Fruit fly (Drosophila melanogaster): ENCODE data around the gene Cdk12.
A peak's percentile ranks its signal among the peaks of the same experiment; 100 is the strongest.

Gene Cdk12

dm6 chr3L:21533270-21533948 is 17.3 kb downstream of the Cdk12 start, which contains the start of gene Mkrn1 (continued):
- TF ChIP-seq ato (GFP tag; IDR thresholded peaks at IDR 0.05; ENCODE audit: partially characterized antibody) (peak; percentile 79), Ptx1 (GFP tag; IDR thresholded peaks at IDR 0.05) (no peak), nau (GFP tag; optimal IDR thresholded peaks at IDR 0.05) (no peak), gt (GFP tag; IDR thresholded peaks at IDR 0.05) (no peak), zen2 (GFP tag; IDR thresholded peaks at IDR 0.05; ENCODE audit: partially characterized antibody) (no peak), al (GFP tag; IDR thresholded peaks at IDR 0.05) (no peak), bcd (GFP tag; optimal IDR thresholded peaks at IDR 0.05) (no peak), Xrp1 (GFP tag; IDR thresholded peaks at IDR 0.05) (no peak), C15 (GFP tag; IDR thresholded peaks at IDR 0.05) (no peak), CG13123 (GFP tag; optimal IDR thresholded peaks at IDR 0.05) (no peak), gro (GFP tag; optimal IDR thresholded peaks at IDR 0.05) (peak; percentile 35), CG8281 (tag; optimal IDR thresholded peaks at IDR 0.05) (no peak), CG1832 (GFP tag; optimal IDR thresholded peaks at IDR 0.05) (no peak), CG8359 (GFP tag; optimal IDR thresholded peaks at IDR 0.05; ENCODE audit: borderline replicate concordance) (no peak), Vsx1 (GFP tag; optimal IDR thresholded peaks at IDR 0.05) (no peak), zfh2 (GFP tag; optimal IDR thresholded peaks at IDR 0.05) (no peak), GATAe (GFP tag; conservative IDR thresholded peaks at IDR 0.05) (no peak), unpg (GFP tag; optimal IDR thresholded peaks at IDR 0.05) (no peak), CG9215 (GFP tag; IDR thresholded peaks at IDR 0.05) (no peak), CG10431 (GFP tag; optimal IDR thresholded peaks at IDR 0.05) (peak; percentile 2), lab (GFP tag; optimal IDR thresholded peaks at IDR 0.05) (no peak), CG3726 (GFP tag; IDR thresholded peaks at IDR 0.05) (no peak), Lhr (GFP tag; optimal IDR thresholded peaks at IDR 0.05) (peak; percentile 70), CG10543 (GFP tag; optimal IDR thresholded peaks at IDR 0.05) (no peak), CG12219 (GFP tag; optimal IDR thresholded peaks at IDR 0.05) (no peak), gcm (GFP tag; optimal IDR thresholded peaks at IDR 0.05) (no peak), crp (GFP tag; optimal IDR thresholded peaks at IDR 0.05) (peak in 1 of 2 experiments; percentile 1), Neu2 (GFP tag; optimal IDR thresholded peaks at IDR 0.05; ENCODE audit: borderline replicate concordance) (no peak), bsh (GFP tag; optimal IDR thresholded peaks at IDR 0.05) (no peak), CG4328 (GFP tag; optimal IDR thresholded peaks at IDR 0.05) (no peak), abd-A (tag; optimal IDR thresholded peaks at IDR 0.05) (no peak), CkIIα-i1 (GFP tag; IDR thresholded peaks at IDR 0.05) (no peak), CG30431 (GFP tag; optimal IDR thresholded peaks at IDR 0.05) (no peak), CG1233 (GFP tag; optimal IDR thresholded peaks at IDR 0.05) (no peak), sens-2 (GFP tag; IDR thresholded peaks at IDR 0.05) (no peak), CG14050 (GFP tag; IDR thresholded peaks at IDR 0.05) (no peak), zen (tag; optimal IDR thresholded peaks at IDR 0.05) (peak; percentile 4), pfk (GFP tag; optimal IDR thresholded peaks at IDR 0.05) (peak; percentile 94), sens (GFP tag) (no peak), ash1 (GFP tag; optimal IDR thresholded peaks at IDR 0.05) (no peak), sob (GFP tag; IDR thresholded peaks at IDR 0.05) (no peak), NC2β (GFP tag; optimal IDR thresholded peaks at IDR 0.05) (peak; percentile 32), fd102C (GFP tag; optimal IDR thresholded peaks at IDR 0.05) (no peak), CG10274 (GFP tag; optimal IDR thresholded peaks at IDR 0.05) (no peak), nerfin-1 (tag; optimal IDR thresholded peaks at IDR 0.05) (peak; percentile 89), amos (GFP tag; IDR thresholded peaks at IDR 0.05; ENCODE audit: partially characterized antibody) (peak; percentile 54; the same call in 1 of the 2 replicates), Dll (GFP tag; IDR thresholded peaks at IDR 0.05; ENCODE audit: partially characterized antibody) (peak; percentile 63; the same call in 3 of the 4 replicates), sim (GFP tag; IDR thresholded peaks at IDR 0.05) (no peak), Bteb2 (GFP tag; optimal IDR thresholded peaks at IDR 0.05) (no peak)

Measured in whole organism, embryonic.